Fruit fly (Drosophila melanogaster) whole organism, pupa: ENCODE measurements around the gene CG17134.
A peak's percentile ranks its signal among the peaks of the same experiment; 100 is the strongest.

ENCODE experiments used
- CG12605 ChIP-seq: fragments of 200-800 bp; sonication (Bioruptor generic); IDR thresholded peaks from 2 replicates; pipeline ENCODE4 v1.3.6; 2022; ENCODE audit warnings: missing biosample characterization, missing genetic modification characterization
- CG13204 ChIP-seq: fragments of 200-800 bp; sonication (Bioruptor generic); optimal IDR thresholded peaks from 2 replicates; lab custom pipeline; 2018; ENCODE audit warnings: missing biosample characterization, mild to moderate bottlenecking, missing genetic modification characterization, moderate library complexity
- CG14655 ChIP-seq: fragments of 200-800 bp; sonication (Bioruptor generic); optimal IDR thresholded peaks from 3 replicates; lab custom pipeline; 2017; ENCODE audit warnings: mild to moderate bottlenecking, missing biosample characterization, missing genetic modification reagents, missing genetic modification characterization
- CG17806 ChIP-seq: fragments of 200-800 bp; sonication (Bioruptor generic); optimal IDR thresholded peaks from 2 replicates; lab custom pipeline; 2018; ENCODE audit warnings: missing biosample characterization, mild to moderate bottlenecking, missing genetic modification characterization, moderate library complexity
- Ets98B ChIP-seq: fragments of 200-800 bp; sonication (Bioruptor generic); IDR thresholded peaks from 2 replicates; pipeline ENCODE4 v1.3.6; 2022; ENCODE audit warnings: missing biosample characterization, missing genetic modification characterization
- gl ChIP-seq: fragments of 200-800 bp; sonication (Bioruptor generic); optimal IDR thresholded peaks from 2 replicates; lab custom pipeline; 2018; ENCODE audit warnings: missing biosample characterization, mild to moderate bottlenecking, missing genetic modification characterization

dm6 chr2L:10794032-10794431 is 26.5 kb upstream of the CG17134 start:
- TF ChIP-seq CG12605 (no peak), CG13204 (GFP tag; lab: Kevin White, UChicago) (no peak), CG14655 (GFP tag; lab: Kevin White, UChicago) (no peak), Ets98B (GFP tag; lab: Robert Waterston, UW) (no peak), CG17806 (tag; lab: Kevin White, UChicago) (no peak), gl (peak; percentile 56)
